Fruit fly (Drosophila melanogaster) whole organism, embryonic: Measurements from ENCODE around the gene hyd.

ENCODE experiments used
- Awh ChIP-seq: fragments of 200-800 bp; sonication (Bioruptor generic); IDR thresholded peaks from 2 replicates; pipeline ENCODE4, ENCODE4 v1.3.6; 2022; ENCODE audit warnings: missing biosample characterization, missing genetic modification characterization
- Bgb ChIP-seq: fragments of 200-800 bp; sonication (Bioruptor generic); IDR thresholded peaks from 2 replicates; pipeline ENCODE4 v1.3.6; 2022; ENCODE audit warnings: missing biosample characterization, missing genetic modification characterization; ENCODE audit not compliant: partially characterized antibody
- CG10431 ChIP-seq: fragments of 200-800 bp; sonication (Bioruptor generic); optimal IDR thresholded peaks from 3 replicates; lab custom pipeline; 2018; ENCODE audit warnings: missing biosample characterization, mild to moderate bottlenecking, missing genetic modification characterization
- CG12391 ChIP-seq: fragments of 200-800 bp; sonication (Bioruptor generic); optimal IDR thresholded peaks from 3 replicates; lab custom pipeline; 2018; ENCODE audit warnings: missing biosample characterization, mild to moderate bottlenecking, missing genetic modification characterization, moderate library complexity
- CG15514 ChIP-seq: fragments of 200-800 bp; sonication (Bioruptor generic); optimal IDR thresholded peaks from 3 replicates; lab custom pipeline; 2017; ENCODE audit warnings: missing biosample characterization, missing genetic modification characterization, mild to moderate bottlenecking, moderate library complexity, missing genetic modification reagents
- CG17359 ChIP-seq: fragments of 200-800 bp; sonication (Bioruptor generic); optimal IDR thresholded peaks from 3 replicates; lab custom pipeline; 2018; ENCODE audit warnings: missing biosample characterization, mild to moderate bottlenecking, missing genetic modification characterization, moderate library complexity
- CG18011 ChIP-seq: fragments of 200-800 bp; sonication (Bioruptor generic); optimal IDR thresholded peaks from 2 replicates; lab custom pipeline; 2017; ENCODE audit warnings: missing biosample characterization, missing genetic modification characterization, mild to moderate bottlenecking, moderate library complexity, missing genotype
- CG2120 ChIP-seq: fragments of 200-800 bp; sonication (Bioruptor generic); optimal IDR thresholded peaks from 3 replicates; lab custom pipeline; 2016; ENCODE audit warnings: missing biosample characterization, missing genetic modification characterization
- CG6272 ChIP-seq: fragments of 200-800 bp; sonication (Bioruptor generic); IDR thresholded peaks from 2 replicates; pipeline ENCODE4 v1.3.6; 2022; ENCODE audit warnings: missing biosample characterization, missing genetic modification characterization
- CG7928 ChIP-seq: fragments of 200-800 bp; sonication (Bioruptor generic); optimal IDR thresholded peaks from 2 replicates; lab custom pipeline; 2017; ENCODE audit warnings: missing biosample characterization, mild to moderate bottlenecking, missing genetic modification characterization
- CG9437 ChIP-seq: fragments of 200-800 bp; sonication (Bioruptor generic); optimal IDR thresholded peaks from 2 replicates; lab custom pipeline; 2018; ENCODE audit warnings: missing biosample characterization, mild to moderate bottlenecking, missing genetic modification characterization
- CG9609 ChIP-seq: fragments of 200-800 bp; sonication (Bioruptor generic); optimal IDR thresholded peaks from 3 replicates; lab custom pipeline; 2016; ENCODE audit warnings: missing biosample characterization, missing genetic modification characterization
- CG9727 ChIP-seq: fragments of 200-800 bp; sonication (Bioruptor generic); optimal IDR thresholded peaks from 3 replicates; lab custom pipeline; 2017; ENCODE audit warnings: missing biosample characterization, mild to moderate bottlenecking, missing genetic modification characterization
- CG9932 ChIP-seq: fragments of 200-800 bp; sonication (Bioruptor generic); IDR thresholded peaks from 2 replicates; pipeline ENCODE4 v1.3.6; 2022; ENCODE audit warnings: missing biosample characterization, missing genetic modification characterization
- Dip2 ChIP-seq: fragments of 200-800 bp; sonication (Bioruptor generic); IDR thresholded peaks from 2 replicates; pipeline ENCODE4 v1.3.6; 2022; ENCODE audit warnings: missing biosample characterization, missing genetic modification characterization
- Ets65A ChIP-seq: fragments of 200-800 bp; sonication (Bioruptor generic); peaks from one replicate; lab custom pipeline; 2016; ENCODE audit warnings: missing biosample characterization, missing genetic modification characterization
- Ets97D ChIP-seq: fragments of 200-800 bp; sonication (Bioruptor generic); optimal IDR thresholded peaks from 3 replicates; lab custom pipeline; 2016; ENCODE audit warnings: missing biosample characterization, missing genetic modification characterization
- Fer3 ChIP-seq: fragments of 200-800 bp; sonication (Bioruptor generic); optimal IDR thresholded peaks from 2 replicates; lab custom pipeline; 2018; ENCODE audit warnings: missing biosample characterization, mild to moderate bottlenecking, missing genetic modification characterization, moderate library complexity
- Gug ChIP-seq: fragments of 200-800 bp; sonication (Bioruptor generic); IDR thresholded peaks from 4 replicates; pipeline ENCODE4 v1.3.6; 2022; ENCODE audit warnings: missing biosample characterization, missing genetic modification characterization
- HLH4C ChIP-seq: fragments of 200-800 bp; sonication (Bioruptor generic); IDR thresholded peaks from 3 replicates; pipeline ENCODE4 v1.3.6; 2022; ENCODE audit warnings: missing biosample characterization, missing genetic modification characterization; ENCODE audit not compliant: partially characterized antibody
- HmgD ChIP-seq: fragments of 200-800 bp; sonication (Bioruptor generic); optimal IDR thresholded peaks from 3 replicates; lab custom pipeline; 2016; ENCODE audit warnings: missing biosample characterization, missing genetic modification characterization
- Lim3 ChIP-seq: fragments of 200-800 bp; sonication (Bioruptor generic); IDR thresholded peaks from 2 replicates; pipeline ENCODE4 v1.3.6; 2022; ENCODE audit warnings: missing biosample characterization, missing genetic modification characterization
- MBD-R2 ChIP-seq: fragments of 200-800 bp; sonication (Bioruptor generic); IDR thresholded peaks from 2 replicates; pipeline ENCODE4 v1.3.6; 2022; ENCODE audit warnings: missing biosample characterization, missing genetic modification characterization
- Med ChIP-seq: fragments of 200-800 bp; sonication (Bioruptor generic); peaks from one replicate; lab custom pipeline; 2016; ENCODE audit warnings: missing biosample characterization, missing genetic modification characterization, mild to moderate bottlenecking, inconsistent platforms, moderate library complexity
- Meics ChIP-seq: fragments of 200-800 bp; sonication (Bioruptor generic); optimal IDR thresholded peaks from 2 replicates; lab custom pipeline; 2017; ENCODE audit warnings: missing biosample characterization, mild to moderate bottlenecking, missing genetic modification characterization
- Nf-YB ChIP-seq: fragments of 200-800 bp; sonication (Bioruptor generic); optimal IDR thresholded peaks from 3 replicates; lab custom pipeline; 2019; ENCODE audit warnings: missing biosample characterization, mild to moderate bottlenecking, missing genetic modification characterization, moderate library complexity
- PHDP ChIP-seq: fragments of 200-800 bp; sonication (Bioruptor generic); optimal IDR thresholded peaks from 3 replicates; lab custom pipeline; 2018; ENCODE audit warnings: missing biosample characterization, mild to moderate bottlenecking, missing genetic modification characterization, moderate library complexity
- Rfx ChIP-seq: fragments of 200-800 bp; sonication (Bioruptor generic); IDR thresholded peaks from 2 replicates; pipeline ENCODE4 v1.3.6; 2022; ENCODE audit warnings: missing biosample characterization, missing genetic modification characterization
- YL-1 ChIP-seq: fragments of 200-800 bp; sonication (Bioruptor generic); optimal IDR thresholded peaks from 3 replicates; lab custom pipeline; 2017; ENCODE audit warnings: missing biosample characterization, mild to moderate bottlenecking, missing genetic modification characterization
- cas ChIP-seq: fragments of 200-800 bp; sonication (Bioruptor generic); IDR thresholded peaks from 2 replicates; pipeline ENCODE4 v1.3.6; 2022; ENCODE audit warnings: missing biosample characterization, missing genetic modification characterization
- crc ChIP-seq: fragments of 200-800 bp; sonication (Bioruptor generic); optimal IDR thresholded peaks from 2 replicates; lab custom pipeline; 2016; ENCODE audit warnings: missing biosample characterization, missing genetic modification characterization
- dmrt99B ChIP-seq: fragments of 200-800 bp; sonication (Bioruptor generic); optimal IDR thresholded peaks from 2 replicates; lab custom pipeline; 2018; ENCODE audit warnings: missing biosample characterization, mild to moderate bottlenecking, missing genetic modification characterization, moderate library complexity
- dysf ChIP-seq: fragments of 200-800 bp; sonication (Bioruptor generic); IDR thresholded peaks from 3 replicates; pipeline ENCODE4 v1.3.6; 2022; ENCODE audit warnings: missing biosample characterization, missing genetic modification characterization
- ems ChIP-seq: fragments of 200-800 bp; sonication (Bioruptor generic); optimal IDR thresholded peaks from 3 replicates; lab custom pipeline; 2016; ENCODE audit warnings: missing biosample characterization, missing genetic modification characterization
- ind ChIP-seq: fragments of 200-800 bp; sonication (Bioruptor generic); optimal IDR thresholded peaks from 3 replicates; lab custom pipeline; 2016; ENCODE audit warnings: missing biosample characterization, missing genetic modification characterization
- insv ChIP-seq, 2 experiments: fragments of 200-800 bp; sonication (Bioruptor generic); optimal IDR thresholded peaks; 3 replicates each; lab custom pipeline; 2016 to 2018; ENCODE audit warnings: missing biosample characterization in 2 of 2, missing genetic modification characterization in 2 of 2
- knrl ChIP-seq: fragments of 200-800 bp; sonication (Bioruptor generic); IDR thresholded peaks from 3 replicates; pipeline ENCODE4 v1.3.6; 2022; ENCODE audit warnings: missing biosample characterization, missing genetic modification characterization; ENCODE audit not compliant: partially characterized antibody
- mirr ChIP-seq: fragments of 200-800 bp; sonication (Bioruptor generic); optimal IDR thresholded peaks from 3 replicates; lab custom pipeline; 2018; ENCODE audit warnings: missing biosample characterization, mild to moderate bottlenecking, missing genetic modification characterization
- mld ChIP-seq: fragments of 200-800 bp; sonication (Bioruptor generic); IDR thresholded peaks from 3 replicates; pipeline ENCODE4 v1.3.6; 2022; ENCODE audit warnings: missing biosample characterization, missing genetic modification characterization; ENCODE audit not compliant: partially characterized antibody
- pho ChIP-seq: fragments of 200-800 bp; sonication (Bioruptor generic); optimal IDR thresholded peaks from 2 replicates; lab custom pipeline; 2016; ENCODE audit warnings: missing biosample characterization, missing genetic modification characterization
- phol ChIP-seq: fragments of 200-800 bp; sonication (Bioruptor generic); optimal IDR thresholded peaks from 3 replicates; lab custom pipeline; 2018; ENCODE audit warnings: missing biosample characterization, mild to moderate bottlenecking, missing genetic modification characterization, moderate library complexity
- ro ChIP-seq: fragments of 200-800 bp; sonication (Bioruptor generic); IDR thresholded peaks from 2 replicates; pipeline ENCODE4 v1.3.6; 2022; ENCODE audit warnings: missing biosample characterization, missing genetic modification characterization
- salm ChIP-seq: fragments of 200-800 bp; sonication (Bioruptor generic); optimal IDR thresholded peaks from 2 replicates; lab custom pipeline; 2018; ENCODE audit warnings: missing biosample characterization, mild to moderate bottlenecking, missing genetic modification characterization
- schlank ChIP-seq: fragments of 200-800 bp; sonication (Bioruptor generic); optimal IDR thresholded peaks from 2 replicates; lab custom pipeline; 2018; ENCODE audit warnings: missing biosample characterization, mild to moderate bottlenecking, missing genetic modification characterization
- sens ChIP-seq: fragments of 200-800 bp; sonication (Bioruptor generic); peaks from one replicate; lab custom pipeline; 2016; ENCODE audit warnings: missing biosample characterization, missing genetic modification characterization
- tgo ChIP-seq: fragments of 200-800 bp; sonication (Bioruptor generic); IDR thresholded peaks from 3 replicates; pipeline ENCODE4 v1.3.6; 2022; ENCODE audit warnings: missing biosample characterization, missing genetic modification characterization
- vvl ChIP-seq: fragments of 200-800 bp; sonication (Bioruptor generic); IDR thresholded peaks from 2 replicates; pipeline ENCODE4 v1.3.6; 2022; ENCODE audit warnings: missing biosample characterization, missing genetic modification characterization
- wek ChIP-seq: fragments of 200-800 bp; sonication (Bioruptor generic); optimal IDR thresholded peaks from 3 replicates; lab custom pipeline; 2018; ENCODE audit warnings: missing biosample characterization, mild to moderate bottlenecking, missing genetic modification characterization, moderate library complexity
- zf30C ChIP-seq: fragments of 200-800 bp; sonication (Bioruptor generic); optimal IDR thresholded peaks from 3 replicates; lab custom pipeline; 2018; ENCODE audit warnings: missing biosample characterization, mild to moderate bottlenecking, missing genetic modification characterization
- zfh2 ChIP-seq: fragments of 200-800 bp; sonication (Bioruptor generic); optimal IDR thresholded peaks from 2 replicates; lab custom pipeline; 2016; ENCODE audit warnings: missing biosample characterization, missing genetic modification characterization

The hyd gene

dm6 chr3R:9747272-9747874, 22.0 kb upstream of the hyd start, which contains the start of gene CG12948 (continued):
- peak; percentile 71 for TF ChIP-seq MBD-R2
- TF ChIP-seq zf30C (GFP tag; lab: Kevin White, UChicago) = no peak
- peak; percentile 77 for TF ChIP-seq CG2120
- TF ChIP-seq ind (GFP tag; lab: Kevin White, UChicago) = peak; percentile 45
- TF ChIP-seq Lim3 (GFP tag; lab: Robert Waterston, UW) = no peak
- peak; percentile 39 for TF ChIP-seq CG17359 (tag; lab: Kevin White, UChicago)
- TF ChIP-seq ems (GFP tag; lab: Kevin White, UChicago) = peak; percentile 11
- peak in 1 of 2 experiments; percentile 32 for TF ChIP-seq insv (GFP tag; optimal IDR thresholded peaks at IDR 0.05; lab: Kevin White, UChicago)
- peak; percentile 17 for TF ChIP-seq Nf-YB (GFP tag; lab: Kevin White, UChicago)
- peak; percentile 63 for TF ChIP-seq Rfx
- TF ChIP-seq Ets65A (GFP tag; lab: Kevin White, UChicago) = peak; percentile 73
- no peak for TF ChIP-seq salm (tag; lab: Kevin White, UChicago)
- peak; percentile 87; the same call in 2 of the 3 replicates for TF ChIP-seq knrl
- peak; percentile 6; the same call in 1 of the 4 replicates for TF ChIP-seq Gug
- TF ChIP-seq schlank = peak; percentile 56
- peak; percentile 91 for TF ChIP-seq Med (GFP tag; lab: Kevin White, UChicago)
- TF ChIP-seq Meics = no peak
- peak; percentile 79; the same call in 1 of the 3 replicates for TF ChIP-seq mld (GFP tag; lab: Robert Waterston, UW)
- TF ChIP-seq CG9727 = peak; percentile 61
- peak; percentile 21 for TF ChIP-seq HmgD (GFP tag; lab: Kevin White, UChicago)
- peak; percentile 29 for TF ChIP-seq crc (GFP tag; lab: Kevin White, UChicago)
- TF ChIP-seq Dip2 (GFP tag; lab: Robert Waterston, UW) = no peak
- TF ChIP-seq dmrt99B (tag; lab: Kevin White, UChicago) = no peak
- TF ChIP-seq mirr (GFP tag; lab: Kevin White, UChicago) = no peak
- TF ChIP-seq Awh (GFP tag; lab: Robert Waterston, UW) = no peak
- no peak for TF ChIP-seq CG7928 (GFP tag; lab: Kevin White, UChicago)
- TF ChIP-seq CG18011 (GFP tag; lab: Kevin White, UChicago) = peak; percentile 23
- no peak for TF ChIP-seq cas
- peak; percentile 79 for TF ChIP-seq HLH4C
- TF ChIP-seq Bgb = peak; percentile 78
- TF ChIP-seq CG6272 (GFP tag; lab: Robert Waterston, UW) = peak; percentile 46; the same call in 1 of the 2 replicates
- peak; percentile 70 for TF ChIP-seq CG12391 (tag; lab: Kevin White, UChicago)
- no peak for TF ChIP-seq wek (GFP tag; lab: Kevin White, UChicago)
- peak; percentile 46 for TF ChIP-seq Ets97D
- TF ChIP-seq CG15514 = peak; percentile 61
- TF ChIP-seq CG9609 = peak; percentile 18
- TF ChIP-seq pho (GFP tag; lab: Kevin White, UChicago) = peak; percentile 40
- peak; percentile 30 for TF ChIP-seq CG9437 (GFP tag; lab: Kevin White, UChicago)
- TF ChIP-seq dysf (GFP tag; lab: Robert Waterston, UW) = peak; percentile 67; the same call in 2 of the 3 replicates
- TF ChIP-seq CG10431 (GFP tag; lab: Kevin White, UChicago) = no peak
- TF ChIP-seq Fer3 (tag; lab: Kevin White, UChicago) = peak; percentile 55
- TF ChIP-seq vvl (GFP tag; lab: Robert Waterston, UW) = peak; percentile 69
- peak; percentile 90 for TF ChIP-seq sens (GFP tag; lab: Kevin White, UChicago)
- 0 out of 3 replicates have a peak, but pooled peaks have one; percentile 40 for TF ChIP-seq tgo (GFP tag; lab: Robert Waterston, UW)
- TF ChIP-seq CG9932 = peak; percentile 77
- no peak for TF ChIP-seq ro (GFP tag; lab: Robert Waterston, UW)
- peak; percentile 45 for TF ChIP-seq phol (tag; lab: Kevin White, UChicago)
- peak; percentile 64 for TF ChIP-seq PHDP (tag; lab: Kevin White, UChicago)
- TF ChIP-seq YL-1 = peak; percentile 45
- peak; percentile 20 for TF ChIP-seq zfh2 (GFP tag; lab: Kevin White, UChicago)
